Fruit fly (Drosophila melanogaster) whole organism, embryonic: ENCODE measurements around the gene CG11095.

Experiments
- Antp ChIP-seq: fragments of 200-800 bp; sonication (Bioruptor generic); optimal IDR thresholded peaks from 3 replicates; lab custom pipeline; 2016; ENCODE audit warnings: missing biosample characterization, missing genetic modification characterization
- B-H2 ChIP-seq: fragments of 200-800 bp; sonication (Bioruptor generic); optimal IDR thresholded peaks from 2 replicates; lab custom pipeline; 2018; ENCODE audit warnings: missing biosample characterization, mild to moderate bottlenecking, missing genetic modification characterization
- Bteb2 ChIP-seq: fragments of 200-800 bp; sonication (Bioruptor generic); optimal IDR thresholded peaks from 2 replicates; lab custom pipeline; 2016; ENCODE audit warnings: missing biosample characterization, missing genetic modification characterization
- CG10321 ChIP-seq: fragments of 200-800 bp; sonication (Bioruptor generic); IDR thresholded peaks from 2 replicates; pipeline ENCODE4 v1.3.6; 2022; ENCODE audit warnings: missing biosample characterization, missing genetic modification characterization
- CG10565 ChIP-seq: fragments of 200-800 bp; sonication (Bioruptor generic); optimal IDR thresholded peaks from 3 replicates; lab custom pipeline; 2016; ENCODE audit warnings: missing biosample characterization, mild to moderate bottlenecking, missing genetic modification characterization
- CG12236 ChIP-seq: fragments of 200-800 bp; sonication (Bioruptor generic); optimal IDR thresholded peaks from 2 replicates; lab custom pipeline; 2016; ENCODE audit warnings: missing biosample characterization, missing genetic modification characterization
- CG12769 ChIP-seq: fragments of 200-800 bp; sonication (Bioruptor generic); optimal IDR thresholded peaks from 2 replicates; lab custom pipeline; 2019; ENCODE audit warnings: missing biosample characterization, mild to moderate bottlenecking, missing genetic modification characterization, moderate library complexity
- CG13424 ChIP-seq: fragments of 200-800 bp; sonication (Bioruptor generic); optimal IDR thresholded peaks from 2 replicates; lab custom pipeline; 2019; ENCODE audit warnings: missing biosample characterization, mild to moderate bottlenecking, missing genetic modification characterization, moderate library complexity
- CG13894 ChIP-seq: fragments of 200-800 bp; sonication (Bioruptor generic); optimal IDR thresholded peaks from 3 replicates; lab custom pipeline; 2018; ENCODE audit warnings: missing biosample characterization, mild to moderate bottlenecking, missing genetic modification characterization, moderate library complexity
- CG1832 ChIP-seq: fragments of 200-800 bp; sonication (Bioruptor generic); optimal IDR thresholded peaks from 2 replicates; lab custom pipeline; 2017; ENCODE audit warnings: missing biosample characterization, mild to moderate bottlenecking, missing genetic modification characterization, inconsistent platforms
- CG18599 ChIP-seq: fragments of 200-800 bp; sonication (Bioruptor generic); optimal IDR thresholded peaks from 3 replicates; lab custom pipeline; 2017; ENCODE audit warnings: missing biosample characterization, missing genetic modification characterization, mild to moderate bottlenecking, moderate library complexity, missing genetic modification reagents
- CG2120 ChIP-seq: fragments of 200-800 bp; sonication (Bioruptor generic); optimal IDR thresholded peaks from 3 replicates; lab custom pipeline; 2016; ENCODE audit warnings: missing biosample characterization, missing genetic modification characterization
- CG33557 ChIP-seq: fragments of 200-800 bp; sonication (Bioruptor generic); optimal IDR thresholded peaks from 2 replicates; lab custom pipeline; 2019; ENCODE audit warnings: missing biosample characterization, mild to moderate bottlenecking, missing genetic modification characterization, moderate library complexity
- CG6689 ChIP-seq: fragments of 200-800 bp; sonication (Bioruptor generic); IDR thresholded peaks from 2 replicates; pipeline ENCODE4 v1.3.6; 2022; ENCODE audit warnings: missing biosample characterization, missing genetic modification characterization
- CG6791 ChIP-seq: fragments of 200-800 bp; sonication (Bioruptor generic); IDR thresholded peaks from 3 replicates; pipeline ENCODE4 v1.3.6; 2022; ENCODE audit warnings: missing biosample characterization, missing genetic modification characterization; ENCODE audit not compliant: partially characterized antibody
- CG9727 ChIP-seq: fragments of 200-800 bp; sonication (Bioruptor generic); optimal IDR thresholded peaks from 3 replicates; lab custom pipeline; 2017; ENCODE audit warnings: missing biosample characterization, mild to moderate bottlenecking, missing genetic modification characterization
- Doc3 ChIP-seq: fragments of 200-800 bp; sonication (Bioruptor generic); IDR thresholded peaks from 3 replicates; pipeline ENCODE4 v1.3.6; 2022; ENCODE audit warnings: missing biosample characterization, missing genetic modification characterization; ENCODE audit not compliant: partially characterized antibody
- Ets65A ChIP-seq: fragments of 200-800 bp; sonication (Bioruptor generic); peaks from one replicate; lab custom pipeline; 2016; ENCODE audit warnings: missing biosample characterization, missing genetic modification characterization
- GATAe ChIP-seq: fragments of 200-800 bp; sonication (Bioruptor generic); conservative IDR thresholded peaks from 2 replicates; pipeline ENCODE4 v1.3.6; 2022; ENCODE audit warnings: missing biosample characterization, missing genetic modification characterization
- Pdp1 ChIP-seq, 2 experiments: fragments of 200-800 bp; sonication (Bioruptor generic); optimal IDR thresholded peaks; 3 replicates each; lab custom pipeline; 2016; ENCODE audit warnings: missing biosample characterization in 2 of 2, missing genetic modification characterization in 2 of 2, mild to moderate bottlenecking in 1 of 2, moderate library complexity in 1 of 2
- Sox102F ChIP-seq: fragments of 200-800 bp; sonication (Bioruptor generic); optimal IDR thresholded peaks from 2 replicates; lab custom pipeline; 2018; ENCODE audit warnings: missing biosample characterization, mild to moderate bottlenecking, missing genetic modification characterization, moderate library complexity
- Sry-β ChIP-seq: fragments of 200-800 bp; sonication (Bioruptor generic); optimal IDR thresholded peaks from 2 replicates; lab custom pipeline; 2018; ENCODE audit warnings: missing biosample characterization, mild to moderate bottlenecking, missing genetic modification characterization, moderate library complexity
- Sry-δ ChIP-seq: fragments of 200-800 bp; sonication (Bioruptor generic); optimal IDR thresholded peaks from 2 replicates; lab custom pipeline; 2016; ENCODE audit warnings: missing biosample characterization, missing genetic modification characterization
- ac ChIP-seq: fragments of 200-800 bp; sonication (Bioruptor generic); optimal IDR thresholded peaks from 3 replicates; lab custom pipeline; 2017; ENCODE audit warnings: missing biosample characterization, mild to moderate bottlenecking, missing genetic modification characterization
- ato ChIP-seq: fragments of 200-800 bp; sonication (Bioruptor generic); IDR thresholded peaks from 2 replicates; pipeline ENCODE4 v1.3.6; 2022; ENCODE audit warnings: missing biosample characterization, missing genetic modification characterization; ENCODE audit not compliant: partially characterized antibody
- ci ChIP-seq: fragments of 200-800 bp; sonication (Bioruptor generic); IDR thresholded peaks from 3 replicates; pipeline ENCODE4 v1.3.6; 2022; ENCODE audit warnings: missing biosample characterization, missing genetic modification characterization
- gem ChIP-seq: fragments of 200-800 bp; sonication (Bioruptor generic); optimal IDR thresholded peaks from 2 replicates; lab custom pipeline; 2019; ENCODE audit warnings: missing biosample characterization, mild to moderate bottlenecking, missing genetic modification characterization, moderate library complexity
- gfzf ChIP-seq: fragments of 200-800 bp; sonication (Bioruptor generic); optimal IDR thresholded peaks from 2 replicates; lab custom pipeline; 2016; ENCODE audit warnings: missing biosample characterization, mild to moderate bottlenecking, missing genetic modification characterization, moderate library complexity
- h ChIP-seq: fragments of >200 bp; optimal IDR thresholded peaks from 2 replicates; lab custom pipeline; 2017
- lilli ChIP-seq: fragments of 200-800 bp; sonication (Bioruptor generic); optimal IDR thresholded peaks from 3 replicates; lab custom pipeline; 2016; ENCODE audit warnings: missing biosample characterization, missing genetic modification characterization
- lola ChIP-seq, 3 experiments: fragments of >200 bp in 2 of 3; fragments of 200-800 bp in 1 of 3; sonication (Bioruptor generic) in 1 of 3; optimal IDR thresholded peaks; 2 replicates each; lab custom pipeline; 2017 to 2019; ENCODE audit warnings: missing biosample characterization in 3 of 3, missing genetic modification characterization in 3 of 3, mild to moderate bottlenecking in 1 of 3, moderate library complexity in 1 of 3
- pan ChIP-seq, 4 experiments: fragments of >200 bp in 3 of 4; fragments of 200-800 bp in 1 of 4; sonication (Bioruptor generic) in 1 of 4; optimal IDR thresholded peaks in 3 of 4; IDR thresholded peaks in 1 of 4; 2 replicates each; pipeline versions ENCODE4 v1.3.6 to Lab custom; 2017 to 2022; ENCODE audit warnings: missing biosample characterization in 2 of 4, missing genetic modification characterization in 2 of 4, mixed read lengths in 1 of 4
- phol ChIP-seq: fragments of 200-800 bp; sonication (Bioruptor generic); optimal IDR thresholded peaks from 3 replicates; lab custom pipeline; 2018; ENCODE audit warnings: missing biosample characterization, mild to moderate bottlenecking, missing genetic modification characterization, moderate library complexity
- row ChIP-seq: fragments of 200-800 bp; sonication (Bioruptor generic); IDR thresholded peaks from 3 replicates; pipeline ENCODE4 v1.3.6; 2022; ENCODE audit warnings: missing biosample characterization, missing genetic modification characterization
- sens ChIP-seq: fragments of 200-800 bp; sonication (Bioruptor generic); peaks from one replicate; lab custom pipeline; 2016; ENCODE audit warnings: missing biosample characterization, missing genetic modification characterization
- seq ChIP-seq: fragments of 200-800 bp; sonication (Bioruptor generic); IDR thresholded peaks from 2 replicates; pipeline ENCODE4 v1.3.6; 2022; ENCODE audit warnings: missing biosample characterization, missing genetic modification characterization
- sim ChIP-seq: fragments of 200-800 bp; sonication (Bioruptor generic); IDR thresholded peaks from 2 replicates; pipeline ENCODE4 v1.3.6; 2022; ENCODE audit warnings: missing biosample characterization, missing genetic modification characterization
- slbo ChIP-seq: fragments of 200-800 bp; sonication (Bioruptor generic); IDR thresholded peaks from 2 replicates; pipeline ENCODE4 v1.3.6; 2022; ENCODE audit warnings: missing biosample characterization, missing genetic modification characterization
- sob ChIP-seq: fragments of 200-800 bp; sonication (Bioruptor generic); IDR thresholded peaks from 2 replicates; pipeline ENCODE4 v1.3.6; 2022; ENCODE audit warnings: missing biosample characterization, missing genetic modification characterization
- tap ChIP-seq: fragments of 200-800 bp; optimal IDR thresholded peaks from 3 replicates; lab custom pipeline; 2019; ENCODE audit warnings: missing biosample characterization, mild to moderate bottlenecking, missing genetic modification characterization, moderate library complexity

The CG11095 gene

DNA sequence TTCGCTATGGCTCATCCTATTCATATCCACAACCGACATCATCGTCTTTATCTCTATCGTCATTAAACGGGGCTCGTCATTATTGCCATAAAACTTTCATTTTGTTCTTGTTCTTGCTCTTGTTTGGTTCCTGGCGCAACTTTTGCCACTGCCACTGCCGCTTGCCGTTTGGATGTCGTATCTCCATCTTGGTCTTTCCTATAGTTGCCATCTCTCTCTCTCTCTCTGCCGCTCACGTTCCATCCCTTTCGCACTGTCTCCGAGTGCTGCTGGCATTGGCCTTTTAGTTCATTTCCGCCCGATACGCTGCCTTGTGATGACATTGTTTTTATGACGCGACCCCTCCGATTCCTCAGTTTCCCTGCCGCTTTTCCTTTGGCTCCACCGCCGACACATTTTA, 19.0 kb upstream of the CG11095 start:
- no peak for TF ChIP-seq B-H2 (GFP tag; lab: Kevin White, UChicago)
- TF ChIP-seq sim, result no peak
- no peak for TF ChIP-seq CG12236
- no peak for TF ChIP-seq GATAe (GFP tag; lab: Robert Waterston, UW)
- TF ChIP-seq gfzf, result no peak
- peak; percentile 14 for TF ChIP-seq phol
- no peak for TF ChIP-seq CG13424 (tag; lab: Kevin White, UChicago)
- no peak for TF ChIP-seq lola (GFP tag; optimal IDR thresholded peaks at IDR 0.05; lab: Kevin White, UChicago)
- 0 out of 3 replicates have a peak, but pooled peaks have one; percentile 40 for TF ChIP-seq CG6791
- TF ChIP-seq Sry-β, result no peak
- TF ChIP-seq CG33557, result no peak
- TF ChIP-seq Antp, result no peak
- peak; percentile 50 for TF ChIP-seq CG10321 (GFP tag; lab: Robert Waterston, UW)
- TF ChIP-seq CG13894 (tag; lab: Kevin White, UChicago), result peak; percentile 79
- TF ChIP-seq Sry-δ, result no peak
- peak; percentile 59 for TF ChIP-seq CG1832 (GFP tag; lab: Kevin White, UChicago)

DNA sequence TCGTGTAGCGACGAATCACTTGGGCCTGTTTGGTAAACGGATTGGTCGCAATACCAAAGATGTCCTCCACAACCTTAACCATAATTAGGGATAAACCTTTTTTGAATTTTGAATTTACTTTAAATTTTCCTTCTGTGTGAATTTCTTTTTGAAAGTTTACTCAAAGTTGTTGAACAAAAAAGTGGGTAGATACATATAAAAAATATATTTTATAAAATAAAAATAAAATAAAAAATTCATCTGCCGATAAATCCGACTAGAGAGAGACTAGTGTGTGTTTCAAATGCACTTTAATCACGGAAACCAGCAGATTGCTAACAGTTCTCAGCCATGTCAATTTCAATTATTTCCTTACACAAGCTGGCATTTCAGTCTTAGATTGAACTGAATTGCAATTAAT, 13.9 kb upstream of the CG11095 start, which contains the start of gene CG10996:
CG10996 (minus strand) TSS at position 101 of the 400 bp plus-strand sequence.
- no peak for TF ChIP-seq CG18599 (GFP tag; lab: Kevin White, UChicago)
- TF ChIP-seq sens (GFP tag; lab: Kevin White, UChicago), result peak; percentile 15

DNA sequence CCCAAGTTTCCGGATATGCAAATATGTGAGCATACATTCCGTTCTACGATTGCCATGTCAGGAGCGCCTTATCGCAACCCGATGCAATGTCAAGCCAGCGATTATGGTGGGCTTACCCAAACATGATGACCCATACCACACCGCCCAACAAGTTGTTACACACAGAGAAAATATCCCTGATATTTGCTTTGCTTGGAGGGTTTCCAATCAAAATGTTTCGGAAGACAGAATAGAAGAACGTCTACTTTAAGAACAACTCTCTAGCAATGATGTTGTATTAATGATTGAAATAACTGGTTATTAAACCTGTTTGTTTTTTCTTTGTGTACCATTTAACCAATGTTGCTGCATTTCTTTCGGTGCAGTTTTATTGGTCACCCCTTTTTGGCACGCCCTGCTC, 10.8 kb upstream of the CG11095 start:
- TF ChIP-seq sob (GFP tag; lab: Robert Waterston, UW) (0 out of 2 replicates have a peak, but pooled peaks have one; percentile 19), Bteb2 (no peak), ac (no peak), CG9727 (no peak), pan (optimal IDR thresholded peaks at IDR 0.05; lab: Kevin White, UChicago) (no peak), pan (GFP tag; optimal IDR thresholded peaks at IDR 0.05 in 1 of 2, IDR thresholded peaks at IDR 0.05 in 1 of 2) (no peak), slbo (GFP tag; lab: Robert Waterston, UW) (peak; percentile 29; the same call in 1 of the 2 replicates), row (peak; percentile 32; the same call in 2 of the 3 replicates), h (lab: Kevin White, UChicago) (no peak), Doc3 (no peak), CG2120 (GFP tag; lab: Kevin White, UChicago) (no peak), lilli (GFP tag; lab: Kevin White, UChicago) (no peak), Ets65A (GFP tag; lab: Kevin White, UChicago) (peak; percentile 89), tap (tag; lab: Kevin White, UChicago) (no peak), gem (tag; lab: Kevin White, UChicago) (peak; percentile 19), CG10565 (GFP tag; lab: Kevin White, UChicago) (no peak), ci (GFP tag; lab: Robert Waterston, UW) (no peak), CG6689 (peak; percentile 33; the same call in 1 of the 2 replicates), Sox102F (GFP tag; lab: Kevin White, UChicago) (peak; percentile 25), Pdp1 (GFP tag; optimal IDR thresholded peaks at IDR 0.05; lab: Kevin White, UChicago) (peak in 1 of 2 experiments; percentile 13), ato (no peak), CG12769 (tag; lab: Kevin White, UChicago) (no peak), sens (GFP tag; lab: Kevin White, UChicago) (peak; percentile 9), seq (no peak)
